Worm (Caenorhabditis elegans) whole organism, mixed stage, embryonic: ENCODE data around the gene B0244.16.
A peak's percentile ranks its signal among the peaks of the same experiment; 100 is the strongest.

ENCODE experiments used
- bed-3 ChIP-seq: fragments of 200-800 bp; sonication (Bioruptor generic); optimal IDR thresholded peaks from 3 replicates; lab custom pipeline; 2018; ENCODE audit warnings: mild to moderate bottlenecking, missing genetic modification characterization, moderate library complexity, missing compliant biosample characterization
- blmp-1 ChIP-seq: fragments of 150-350 bp; optimal IDR thresholded peaks from 2 replicates; lab custom pipeline; 2014; ENCODE audit warnings: missing biosample characterization, missing genetic modification characterization
- ceh-39 ChIP-seq: fragments of 150-350 bp; optimal IDR thresholded peaks from 2 replicates; lab custom pipeline; 2014; ENCODE audit warnings: missing biosample characterization, missing genetic modification characterization
- ceh-43 ChIP-seq: fragments of 200-800 bp; sonication (Bioruptor generic); optimal IDR thresholded peaks from 2 replicates; lab custom pipeline; 2018; ENCODE audit warnings: mild to moderate bottlenecking, missing genetic modification characterization, moderate library complexity, missing compliant biosample characterization
- ceh-83 ChIP-seq: fragments of 200-800 bp; sonication (Bioruptor generic); optimal IDR thresholded peaks from 2 replicates; lab custom pipeline; 2018; ENCODE audit warnings: mild to moderate bottlenecking, missing genetic modification characterization, missing compliant biosample characterization
- ces-1 ChIP-seq: fragments of 150-350 bp; optimal IDR thresholded peaks from 2 replicates; lab custom pipeline; 2014; ENCODE audit warnings: missing biosample characterization, missing genetic modification reagents, missing genetic modification characterization
- drap-1 ChIP-seq: fragments of 200-800 bp; sonication (Bioruptor generic); optimal IDR thresholded peaks from 3 replicates; lab custom pipeline; 2018; ENCODE audit warnings: mild to moderate bottlenecking, missing genetic modification characterization, missing compliant biosample characterization
- elt-1 ChIP-seq: sonication (generic microtip); optimal IDR thresholded peaks from 2 replicates; lab custom pipeline; 2017; ENCODE audit warnings: missing genetic modification characterization, mild to moderate bottlenecking, missing compliant biosample characterization, antibody characterized with exemption, moderate library complexity, borderline replicate concordance; ENCODE audit not compliant: insufficient read depth
- elt-3 ChIP-seq: fragments of 150-350 bp; optimal IDR thresholded peaks from 2 replicates; lab custom pipeline; 2014; ENCODE audit warnings: missing biosample characterization, missing genetic modification characterization
- flh-1 ChIP-seq: fragments of 200-800 bp; sonication (Bioruptor generic); optimal IDR thresholded peaks from 2 replicates; lab custom pipeline; 2018; ENCODE audit warnings: mild to moderate bottlenecking, missing genetic modification characterization, moderate library complexity, missing compliant biosample characterization
- hlh-1 ChIP-seq: fragments of 150-350 bp; optimal IDR thresholded peaks from 2 replicates; lab custom pipeline; 2014; ENCODE audit warnings: missing biosample characterization, missing genetic modification reagents, missing genetic modification characterization
- lin-13 ChIP-seq: fragments of 150-350 bp; optimal IDR thresholded peaks from 2 replicates; lab custom pipeline; 2014; ENCODE audit warnings: missing biosample characterization, missing genetic modification characterization
- lsy-2 ChIP-seq: fragments of 150-350 bp; optimal IDR thresholded peaks from 2 replicates; lab custom pipeline; 2014; ENCODE audit warnings: missing biosample characterization, missing genetic modification characterization
- mab-5 ChIP-seq: fragments of 150-350 bp; optimal IDR thresholded peaks from 2 replicates; lab custom pipeline; 2014; ENCODE audit warnings: missing biosample characterization, missing genetic modification characterization
- mep-1 ChIP-seq: fragments of 150-350 bp; optimal IDR thresholded peaks from 2 replicates; lab custom pipeline; 2017; ENCODE audit warnings: missing biosample characterization, missing genetic modification reagents, missing genetic modification characterization, inconsistent platforms
- mls-2 ChIP-seq: sonication (generic microtip); optimal IDR thresholded peaks from 2 replicates; lab custom pipeline; 2016; ENCODE audit warnings: mild to moderate bottlenecking, missing genetic modification characterization, moderate library complexity, missing compliant biosample characterization
- nhr-12 ChIP-seq: fragments of 150-350 bp; optimal IDR thresholded peaks from 2 replicates; lab custom pipeline; 2014; ENCODE audit warnings: missing biosample characterization, missing genetic modification characterization
- nhr-2 ChIP-seq: fragments of 150-350 bp; optimal IDR thresholded peaks from 2 replicates; lab custom pipeline; 2014; ENCODE audit warnings: missing biosample characterization, missing genetic modification characterization
- nhr-237 ChIP-seq: fragments of 150-350 bp; optimal IDR thresholded peaks from 2 replicates; lab custom pipeline; 2014; ENCODE audit warnings: missing biosample characterization, missing genetic modification characterization
- nhr-28 ChIP-seq: fragments of 150-350 bp; optimal IDR thresholded peaks from 2 replicates; lab custom pipeline; 2014; ENCODE audit warnings: missing biosample characterization, missing genetic modification characterization
- pha-4 ChIP-seq: fragments of 150-350 bp; optimal IDR thresholded peaks from 2 replicates; lab custom pipeline; 2018; ENCODE audit warnings: missing biosample characterization, missing genetic modification reagents, missing genetic modification characterization
- sem-2 ChIP-seq: fragments of 200-800 bp; sonication (Bioruptor generic); optimal IDR thresholded peaks from 2 replicates; lab custom pipeline; 2018; ENCODE audit warnings: mild to moderate bottlenecking, missing genetic modification characterization, missing compliant biosample characterization
- snpc-4 ChIP-seq: fragments of 150-350 bp; optimal IDR thresholded peaks from 2 replicates; lab custom pipeline; 2014; ENCODE audit warnings: missing biosample characterization, missing genetic modification characterization
- sptf-1 ChIP-seq: sonication (generic microtip); optimal IDR thresholded peaks from 2 replicates; lab custom pipeline; 2017; ENCODE audit warnings: mild to moderate bottlenecking, missing genetic modification characterization, moderate library complexity, missing compliant biosample characterization
- tbx-8 ChIP-seq: fragments of 200-800 bp; sonication (Bioruptor generic); optimal IDR thresholded peaks from 2 replicates; lab custom pipeline; 2018; ENCODE audit warnings: mild to moderate bottlenecking, missing genetic modification characterization, moderate library complexity, missing compliant biosample characterization
- unc-120 ChIP-seq: sonication (generic microtip); optimal IDR thresholded peaks from 2 replicates; lab custom pipeline; 2017; ENCODE audit warnings: missing genetic modification characterization, missing compliant biosample characterization; ENCODE audit not compliant: poor library complexity, severe bottlenecking
- unc-39 ChIP-seq: fragments of 150-350 bp; optimal IDR thresholded peaks from 2 replicates; lab custom pipeline; 2014; ENCODE audit warnings: missing biosample characterization, missing genetic modification characterization
- unc-62 ChIP-seq: fragments of 150-350 bp; optimal IDR thresholded peaks from 2 replicates; lab custom pipeline; 2014; ENCODE audit warnings: missing biosample characterization, missing genetic modification reagents, missing genetic modification characterization
- ztf-11 ChIP-seq: fragments of 150-350 bp; optimal IDR thresholded peaks from 2 replicates; lab custom pipeline; 2014; ENCODE audit warnings: missing biosample characterization, missing genetic modification characterization

B0244.16 gene

DNA sequence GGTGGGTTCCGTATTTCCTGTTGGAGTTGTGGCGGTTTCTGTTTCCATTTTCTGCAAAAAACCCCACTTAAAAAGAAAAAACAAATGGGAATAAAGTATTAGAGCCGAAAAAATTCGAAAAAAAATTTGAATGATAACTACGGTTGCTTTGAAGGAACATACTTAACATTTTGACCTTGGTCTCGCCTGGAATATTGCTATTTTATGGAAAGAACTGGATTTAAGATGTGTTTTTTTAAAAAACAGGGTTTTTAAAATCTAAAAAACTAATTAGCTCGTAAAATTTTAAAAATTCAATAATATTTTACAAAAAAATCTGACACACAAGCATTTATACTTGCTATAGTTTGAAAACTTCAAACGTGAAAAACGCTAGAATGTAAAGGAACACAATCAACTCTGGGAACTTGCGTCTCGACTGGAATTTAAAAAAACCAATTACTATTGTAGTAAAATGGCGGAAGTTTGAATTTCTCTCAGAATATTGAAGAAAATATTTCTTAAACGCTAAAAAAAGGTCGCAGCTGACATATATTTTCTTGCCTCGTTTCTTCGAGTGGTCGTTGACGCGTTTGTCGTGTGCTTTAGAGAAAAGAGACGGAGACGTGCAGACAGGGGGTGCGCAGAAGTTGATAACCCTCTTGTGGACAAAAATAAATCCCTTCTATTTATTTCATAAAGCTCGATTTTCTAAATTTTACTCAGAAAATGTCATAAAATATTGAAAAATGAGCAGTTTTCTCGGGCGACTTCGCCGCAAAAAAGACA lies 42.6 kb upstream of the B0244.16 start, which contains the start of the genes lgg-3 and rgs-5:
Gene lgg-3, minus strand, starts transcription at position 51 of the 768 bp plus-strand sequence.
Gene rgs-5, plus strand, starts transcription at position 593 of the 768 bp plus-strand sequence.
- TF ChIP-seq ces-1 (peak; percentile 34), snpc-4 (tag; lab: Kevin White, UChicago) (no peak), bed-3 (GFP tag; lab: Kevin White, UChicago) (no peak), mls-2 (tag; lab: Kevin White, UChicago) (no peak), lsy-2 (peak; percentile 31), hlh-1 (tag; lab: Kevin White, UChicago) (peak; percentile 34), mep-1 (tag; lab: Kevin White, UChicago) (peak; percentile 64)

DNA sequence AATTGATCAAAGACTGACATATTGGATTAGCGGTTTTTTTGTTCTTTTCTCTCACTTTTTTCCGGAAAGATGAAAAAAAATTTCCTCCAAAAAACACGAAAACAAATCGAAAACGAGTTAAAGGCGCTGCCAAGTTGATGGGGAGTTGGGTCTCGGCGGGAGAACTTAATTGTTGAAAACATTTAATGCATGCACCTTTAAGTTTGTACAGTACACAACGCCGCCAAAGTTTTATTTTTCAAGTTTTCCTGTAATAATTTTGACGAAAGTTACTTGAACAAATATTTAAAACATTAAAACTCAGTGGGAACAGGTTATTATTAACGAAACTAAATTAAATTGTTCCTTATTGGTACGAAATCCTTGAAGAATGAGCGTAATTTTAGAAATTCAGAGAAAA lies 39.3 kb upstream of the B0244.16 start:
- TF ChIP-seq elt-1 = no peak
- TF ChIP-seq sptf-1 = no peak
- no peak for TF ChIP-seq unc-39
- TF ChIP-seq ceh-83 (GFP tag; lab: Kevin White, UChicago) = no peak

DNA sequence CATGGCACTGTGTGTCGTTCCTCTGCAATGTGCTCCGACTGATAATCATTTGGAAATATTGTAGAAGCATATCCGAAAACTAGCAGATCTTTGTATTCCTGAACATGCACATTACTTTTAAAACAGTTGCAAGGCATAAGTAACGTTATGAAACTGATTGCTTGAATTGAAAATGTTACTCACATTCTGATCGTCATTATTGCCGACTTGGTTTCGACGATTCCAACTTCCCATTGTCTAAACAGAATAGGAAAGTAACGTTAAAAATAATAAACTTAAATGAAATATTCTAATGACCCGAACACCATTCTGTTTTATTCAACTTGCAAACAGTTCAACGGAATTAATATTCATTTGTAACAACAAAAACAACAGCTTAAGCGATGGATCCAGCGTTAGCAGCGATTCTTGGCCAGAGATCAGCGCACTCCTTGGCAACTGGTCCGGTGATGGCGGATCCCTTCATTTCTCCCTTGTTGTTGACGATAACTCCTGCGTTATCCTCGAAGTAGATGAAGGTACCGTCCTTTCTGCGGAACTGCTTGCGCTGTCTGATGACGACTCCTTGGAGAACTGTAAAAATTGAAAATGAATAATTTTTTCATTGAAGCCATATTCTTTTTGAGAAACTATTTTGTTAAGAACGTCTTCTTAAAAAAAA lies 35.4 kb upstream of the B0244.16 start, which contains the start of gene swp-1:
Gene swp-1, minus strand, starts transcription at position 298 of the 661 bp plus-strand sequence.
- TF ChIP-seq elt-1 (no peak), ztf-11 (tag; lab: Kevin White, UChicago) (no peak), ces-1 (no peak), sptf-1 (no peak), drap-1 (GFP tag; lab: Kevin White, UChicago) (no peak)

DNA sequence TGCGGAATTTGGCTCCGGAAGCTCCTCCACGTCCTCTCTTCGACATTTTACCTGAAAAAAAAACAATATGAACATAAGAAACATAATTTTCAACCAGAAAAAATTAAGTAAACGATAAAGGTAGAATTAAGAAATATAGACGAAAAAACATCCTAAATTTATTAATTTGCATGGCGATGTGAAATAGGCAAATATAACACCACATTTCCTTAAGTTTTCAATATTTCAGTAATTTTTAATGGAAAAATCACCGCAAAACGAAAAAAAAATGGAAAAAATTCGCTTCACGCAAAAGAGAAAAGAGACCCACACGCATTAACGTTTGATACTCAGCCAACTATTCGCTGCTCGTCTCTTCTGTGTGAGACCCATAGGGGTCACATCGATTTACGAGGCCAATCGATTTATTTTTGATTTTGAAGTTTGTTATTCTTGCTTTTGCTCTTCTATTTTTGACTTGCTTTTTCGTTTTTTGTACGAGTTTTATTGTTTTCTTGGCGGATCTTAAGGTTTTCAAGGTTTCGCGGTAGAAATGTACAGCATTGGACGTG lies 34.6 kb upstream of the B0244.16 start, which contains the start of gene rpl-23:
Gene rpl-23, minus strand, starts transcription at position 51 of the 551 bp plus-strand sequence.
- no peak for TF ChIP-seq drap-1 (GFP tag; lab: Kevin White, UChicago)
- TF ChIP-seq elt-3 (tag; lab: Kevin White, UChicago) = peak; percentile 12
- peak; percentile 33 for TF ChIP-seq mls-2 (tag; lab: Kevin White, UChicago)
- TF ChIP-seq mep-1 (tag; lab: Kevin White, UChicago) = peak; percentile 98
- TF ChIP-seq lin-13 (tag; lab: Kevin White, UChicago) = peak; percentile 92
- TF ChIP-seq ces-1 = peak; percentile 90
- TF ChIP-seq mab-5 = peak; percentile 85
- no peak for TF ChIP-seq sem-2 (GFP tag; lab: Kevin White, UChicago)
- TF ChIP-seq snpc-4 (tag; lab: Kevin White, UChicago) = no peak
- no peak for TF ChIP-seq blmp-1 (tag; lab: Kevin White, UChicago)
- TF ChIP-seq nhr-12 (tag; lab: Kevin White, UChicago) = no peak
- TF ChIP-seq elt-1 = no peak
- peak; percentile 89 for TF ChIP-seq lsy-2
- peak; percentile 62 for TF ChIP-seq sptf-1
- peak; percentile 66 for TF ChIP-seq unc-62 (GFP tag; lab: Kevin White, UChicago)
- TF ChIP-seq tbx-8 (GFP tag; lab: Kevin White, UChicago) = no peak
- TF ChIP-seq ztf-11 (tag; lab: Kevin White, UChicago) = peak; percentile 37
- TF ChIP-seq ceh-39 (tag; lab: Kevin White, UChicago) = peak; percentile 97
- peak; percentile 92 for TF ChIP-seq unc-120 (tag; lab: Kevin White, UChicago)
- peak; percentile 94 for TF ChIP-seq nhr-237
- no peak for TF ChIP-seq flh-1 (GFP tag; lab: Kevin White, UChicago)
- peak; percentile 90 for TF ChIP-seq hlh-1 (tag; lab: Kevin White, UChicago)
- peak; percentile 93 for TF ChIP-seq pha-4
- TF ChIP-seq, all 35 proteins: peak for 15

- TF ChIP-seq mab-5 = no peak
- TF ChIP-seq lin-13 (tag; lab: Kevin White, UChicago) = no peak
- TF ChIP-seq nhr-2 (tag; lab: Kevin White, UChicago) = no peak
- TF ChIP-seq ceh-43 = no peak
- no peak for TF ChIP-seq hlh-1 (tag; lab: Kevin White, UChicago)
- no peak for TF ChIP-seq tbx-8 (GFP tag; lab: Kevin White, UChicago)
- TF ChIP-seq drap-1 (GFP tag; lab: Kevin White, UChicago) = no peak
- TF ChIP-seq nhr-28 = no peak
- TF ChIP-seq unc-120 (tag; lab: Kevin White, UChicago) = no peak
- no peak for TF ChIP-seq ceh-83 (GFP tag; lab: Kevin White, UChicago)
- TF ChIP-seq ztf-11 (tag; lab: Kevin White, UChicago) = no peak
- no peak for TF ChIP-seq nhr-237
- TF ChIP-seq unc-39 = no peak
Observed at ce11 chrIII:5707546-5707945, 33.2 kb upstream of the B0244.16 start.
